Fruit fly (Drosophila melanogaster) whole organism, prepupa: ENCODE data around the gene CG14932.

ENCODE experiments used
- CG31627 ChIP-seq: fragments of 200-800 bp; sonication (Bioruptor generic); optimal IDR thresholded peaks from 3 replicates; lab custom pipeline; 2016; ENCODE audit warnings: missing biosample characterization, missing genetic modification characterization
- CG32006 ChIP-seq: fragments of 200-800 bp; sonication (Bioruptor generic); optimal IDR thresholded peaks from 3 replicates; lab custom pipeline; 2017; ENCODE audit warnings: missing biosample characterization, mild to moderate bottlenecking, missing genetic modification characterization
- CG3919 ChIP-seq: fragments of 200-800 bp; sonication (Bioruptor generic); optimal IDR thresholded peaks from 3 replicates; lab custom pipeline; 2016; ENCODE audit warnings: missing biosample characterization, missing genetic modification characterization
- CG6276 ChIP-seq: fragments of 200-800 bp; sonication (Bioruptor generic); optimal IDR thresholded peaks from 2 replicates; lab custom pipeline; 2017; ENCODE audit warnings: missing biosample characterization, mild to moderate bottlenecking, missing genetic modification characterization
- CG6792 ChIP-seq: fragments of 200-800 bp; sonication (Bioruptor generic); optimal IDR thresholded peaks from 3 replicates; lab custom pipeline; 2016; ENCODE audit warnings: missing biosample characterization, missing genetic modification characterization
- CG9139 ChIP-seq: fragments of 200-800 bp; sonication (Bioruptor generic); optimal IDR thresholded peaks from 3 replicates; lab custom pipeline; 2017; ENCODE audit warnings: missing biosample characterization, mild to moderate bottlenecking, missing genetic modification characterization
- Eip93F ChIP-seq: fragments of 200-800 bp; sonication (Bioruptor generic); optimal IDR thresholded peaks from 2 replicates; lab custom pipeline; 2016; ENCODE audit warnings: missing biosample characterization, mild to moderate bottlenecking, missing genetic modification characterization
- Hr39 ChIP-seq: fragments of 200-800 bp; sonication (Bioruptor generic); optimal IDR thresholded peaks from 2 replicates; lab custom pipeline; 2016; ENCODE audit warnings: missing biosample characterization, missing genetic modification characterization
- Met ChIP-seq: fragments of 200-800 bp; sonication (Bioruptor generic); optimal IDR thresholded peaks from 3 replicates; lab custom pipeline; 2016; ENCODE audit warnings: missing biosample characterization, missing genetic modification characterization
- achi ChIP-seq: fragments of 200-800 bp; sonication (Bioruptor generic); optimal IDR thresholded peaks from 3 replicates; lab custom pipeline; 2016; ENCODE audit warnings: missing biosample characterization, missing genetic modification characterization

DNA sequence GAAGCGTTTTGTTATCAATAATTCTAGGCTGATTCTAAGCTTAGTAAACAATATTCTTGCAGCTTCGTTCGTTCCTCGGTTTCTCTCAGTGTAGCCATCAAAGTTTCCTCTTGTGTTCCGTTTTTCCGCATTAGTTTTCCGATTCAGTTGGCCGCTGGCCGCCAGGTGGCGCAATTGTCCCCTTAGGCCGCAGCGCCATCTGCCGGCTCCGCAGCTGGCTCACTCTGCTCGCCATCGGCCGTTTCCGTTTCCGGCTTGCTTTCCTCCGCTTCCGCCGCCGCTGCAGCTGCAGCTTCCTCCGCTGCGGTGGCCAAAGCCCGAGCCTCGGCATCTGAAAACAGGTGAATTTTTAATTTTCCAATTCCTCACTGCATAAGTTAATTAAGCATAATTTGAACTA, 26.7 kb downstream of the CG14932 start:
- TF ChIP-seq CG9139, result peak; percentile 81
- TF ChIP-seq Met, result peak; percentile 59
- TF ChIP-seq CG31627, result peak; percentile 40
- no peak for TF ChIP-seq Hr39
- TF ChIP-seq Eip93F, result no peak
- TF ChIP-seq CG6276 (GFP tag; lab: Kevin White, UChicago), result no peak
- peak; percentile 47 for TF ChIP-seq CG32006
- TF ChIP-seq CG3919 (GFP tag; lab: Kevin White, UChicago), result peak; percentile 88
- TF ChIP-seq CG6792 (GFP tag; lab: Kevin White, UChicago), result peak; percentile 52
- peak; percentile 62 for TF ChIP-seq achi (GFP tag; lab: Kevin White, UChicago)
